Worm (Caenorhabditis elegans): ENCODE results near the gene F40F8.12.

DNA sequence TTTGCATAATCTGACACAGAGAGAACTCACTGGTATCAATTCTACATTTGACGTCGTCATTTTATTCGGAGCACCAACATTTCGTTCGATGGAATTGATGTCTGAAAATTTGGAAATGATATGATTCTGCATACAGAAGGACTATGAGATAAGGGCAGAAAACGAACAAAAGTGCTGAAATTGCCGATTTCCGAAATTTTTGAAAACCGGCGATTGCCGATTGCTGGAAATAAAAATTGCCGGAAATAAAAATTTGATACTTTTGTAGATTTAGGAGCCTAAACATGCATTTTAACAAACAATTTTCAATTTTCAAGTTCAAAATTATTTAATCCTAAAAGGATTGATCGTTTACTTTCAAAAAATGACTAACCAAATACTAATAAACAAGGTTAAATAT lies 40.3 kb upstream of the F40F8.12 start, which contains the start of gene unc-53:
- TF ChIP-seq cebp-2 (GFP tag; IDR thresholded peaks at IDR 0.05) (no peak), ztf-25 (GFP tag; IDR thresholded peaks at IDR 0.05) (no peak), B0261.1 (tag; optimal IDR thresholded peaks at IDR 0.05) (no peak), Y95B8A.8 (GFP tag; IDR thresholded peaks at IDR 0.05) (no peak), snpc-4 (GFP tag; optimal IDR thresholded peaks at IDR 0.05) (no peak), snpc-4 (tag; optimal IDR thresholded peaks at IDR 0.05) (no peak), F57C9.4 (tag; optimal IDR thresholded peaks at IDR 0.05) (no peak), nhr-120 (GFP tag; IDR thresholded peaks at IDR 0.05) (no peak), F10E7.11 (tag; optimal IDR thresholded peaks at IDR 0.05) (no peak), F37B4.10 (GFP tag; IDR thresholded peaks at IDR 0.05) (no peak), efl-1 (GFP tag; optimal IDR thresholded peaks at IDR 0.05) (no peak), unc-130 (GFP tag; optimal IDR thresholded peaks at IDR 0.05) (no peak), rcor-1 (GFP tag; IDR thresholded peaks at IDR 0.05) (no peak)
